Worm (Caenorhabditis elegans) whole organism, L1 larva: ENCODE measurements around the gene F54F2.9.

Source experiments
- C04F5.9 ChIP-seq: sonication (generic microtip); optimal IDR thresholded peaks from 2 replicates; lab custom pipeline; 2016; ENCODE audit warnings: missing genetic modification characterization, missing compliant biosample characterization
- C16A3.4 ChIP-seq: fragments of 150-350 bp; optimal IDR thresholded peaks from 2 replicates; lab custom pipeline; 2014; ENCODE audit warnings: missing biosample characterization, missing genetic modification characterization
- Y116A8C.19 ChIP-seq: sonication (generic microtip); optimal IDR thresholded peaks from 2 replicates; lab custom pipeline; 2016; ENCODE audit warnings: missing compliant biosample characterization, missing genetic modification characterization, borderline replicate concordance
- aha-1 ChIP-seq: fragments of 150-350 bp; optimal IDR thresholded peaks from 2 replicates; lab custom pipeline; 2014; ENCODE audit warnings: missing biosample characterization, missing genetic modification characterization
- alr-1 ChIP-seq: fragments of 200-800 bp; sonication (Bioruptor generic); optimal IDR thresholded peaks from 2 replicates; lab custom pipeline; 2018; ENCODE audit warnings: borderline replicate concordance, mild to moderate bottlenecking, missing genetic modification characterization, missing compliant biosample characterization
- aly-2 ChIP-seq: fragments of 150-350 bp; optimal IDR thresholded peaks from 2 replicates; lab custom pipeline; 2014; ENCODE audit warnings: missing biosample characterization, missing genetic modification characterization
- ceh-82 ChIP-seq, 3 experiments: fragments of 150-350 bp in 1 of 3; sonication (generic microtip) in 2 of 3; optimal IDR thresholded peaks; 2 replicates each; lab custom pipeline; 2014 to 2017; ENCODE audit warnings: missing biosample characterization in 3 of 3, missing genetic modification characterization in 3 of 3
- ceh-90 ChIP-seq: sonication (generic microtip); optimal IDR thresholded peaks from 2 replicates; lab custom pipeline; 2016; ENCODE audit warnings: missing genetic modification characterization, missing compliant biosample characterization
- dpl-1 ChIP-seq, 3 experiments: fragments of 150-350 bp in 2 of 3; sonication (generic microtip) in 1 of 3; optimal IDR thresholded peaks; 2 replicates each; lab custom pipeline; 2014 to 2017; ENCODE audit warnings: missing biosample characterization in 3 of 3, missing genetic modification characterization in 3 of 3, missing genetic modification reagents in 3 of 3
- dsc-1 ChIP-seq: sonication (generic microtip); optimal IDR thresholded peaks from 2 replicates; lab custom pipeline; 2016; ENCODE audit warnings: mild to moderate bottlenecking, missing genetic modification characterization, missing compliant biosample characterization
- egl-13 ChIP-seq: sonication (generic microtip); optimal IDR thresholded peaks from 2 replicates; lab custom pipeline; 2016; ENCODE audit warnings: missing genotype, missing genetic modification reagents, missing genetic modification characterization, missing compliant biosample characterization
- ets-5 ChIP-seq: fragments of 200-800 bp; sonication (Bioruptor generic); IDR thresholded peaks from 2 replicates; pipeline ENCODE4 v1.3.6; 2022; ENCODE audit warnings: missing genetic modification characterization, missing compliant biosample characterization
- fkh-10 ChIP-seq: sonication (generic microtip); optimal IDR thresholded peaks from 2 replicates; lab custom pipeline; 2017; ENCODE audit warnings: missing biosample characterization, missing genetic modification reagents, missing genetic modification characterization
- fkh-4 ChIP-seq: sonication (generic microtip); optimal IDR thresholded peaks from 2 replicates; lab custom pipeline; 2016; ENCODE audit warnings: missing compliant biosample characterization, missing genetic modification characterization, borderline replicate concordance
- fkh-8 ChIP-seq: sonication (generic microtip); optimal IDR thresholded peaks from 2 replicates; lab custom pipeline; 2016; ENCODE audit warnings: mild to moderate bottlenecking, missing genetic modification characterization, missing compliant biosample characterization
- grh-1 ChIP-seq: fragments of 200-800 bp; sonication (Bioruptor generic); IDR thresholded peaks from 2 replicates; pipeline ENCODE4 v1.3.6; 2022; ENCODE audit warnings: missing genetic modification reagents, missing genetic modification characterization, missing compliant biosample characterization
- hlh-17 ChIP-seq: fragments of 200-800 bp; sonication (Bioruptor generic); optimal IDR thresholded peaks from 2 replicates; lab custom pipeline; 2018; ENCODE audit warnings: missing genetic modification characterization, mild to moderate bottlenecking, missing compliant biosample characterization, moderate library complexity, borderline replicate concordance
- hlh-4 ChIP-seq: sonication (generic microtip); optimal IDR thresholded peaks from 2 replicates; lab custom pipeline; 2016; ENCODE audit warnings: mild to moderate bottlenecking, missing genetic modification characterization, missing compliant biosample characterization
- hpl-2 ChIP-seq: fragments of 150-350 bp; optimal IDR thresholded peaks from 2 replicates; lab custom pipeline; 2014; ENCODE audit warnings: missing biosample characterization, missing genetic modification reagents, missing genetic modification characterization
- irx-1 ChIP-seq: sonication (generic microtip); optimal IDR thresholded peaks from 2 replicates; lab custom pipeline; 2016; ENCODE audit warnings: missing genetic modification characterization, missing compliant biosample characterization
- isw-1 ChIP-seq: fragments of 200-800 bp; sonication (Bioruptor generic); IDR thresholded peaks from 2 replicates; pipeline ENCODE4 v1.3.6; 2022; ENCODE audit warnings: missing genetic modification characterization, missing compliant biosample characterization
- lin-13 ChIP-seq: fragments of 150-350 bp; optimal IDR thresholded peaks from 2 replicates; lab custom pipeline; 2014; ENCODE audit warnings: missing biosample characterization, missing genetic modification reagents, missing genetic modification characterization
- lin-14 ChIP-seq: fragments of 200-800 bp; sonication (Bioruptor generic); optimal IDR thresholded peaks from 2 replicates; lab custom pipeline; 2018; ENCODE audit warnings: mild to moderate bottlenecking, missing genetic modification characterization, moderate library complexity, missing compliant biosample characterization
- lin-35 ChIP-seq, 2 experiments: fragments of 150-350 bp; optimal IDR thresholded peaks; 2 replicates each; lab custom pipeline; 2014; ENCODE audit warnings: missing biosample characterization in 2 of 2, missing genetic modification characterization in 2 of 2, missing genetic modification reagents in 2 of 2
- lir-3 ChIP-seq: sonication (generic microtip); optimal IDR thresholded peaks from 2 replicates; lab custom pipeline; 2016; ENCODE audit warnings: mild to moderate bottlenecking, missing genetic modification characterization, moderate library complexity, missing compliant biosample characterization; ENCODE audit not compliant: poor library complexity
- lsy-2 ChIP-seq, 2 experiments: fragments of 150-350 bp; optimal IDR thresholded peaks; 2 replicates each; lab custom pipeline; 2014; ENCODE audit warnings: missing biosample characterization in 2 of 2, missing genetic modification characterization in 2 of 2
- mab-9 ChIP-seq: fragments of 200-800 bp; sonication (Bioruptor generic); IDR thresholded peaks from 2 replicates; pipeline ENCODE4 v1.3.6; 2022; ENCODE audit warnings: missing genetic modification reagents, missing genetic modification characterization, missing compliant biosample characterization
- mep-1 ChIP-seq: fragments of 150-350 bp; optimal IDR thresholded peaks from 2 replicates; lab custom pipeline; 2014; ENCODE audit warnings: missing biosample characterization, missing genetic modification characterization
- nhr-11 ChIP-seq: fragments of 150-350 bp; optimal IDR thresholded peaks from 2 replicates; lab custom pipeline; 2014; ENCODE audit warnings: missing biosample characterization, missing genetic modification characterization
- nhr-12 ChIP-seq: sonication (generic microtip); optimal IDR thresholded peaks from 2 replicates; lab custom pipeline; 2017; ENCODE audit warnings: missing biosample characterization, missing genetic modification characterization
- nhr-237 ChIP-seq: fragments of 150-350 bp; optimal IDR thresholded peaks from 2 replicates; lab custom pipeline; 2014; ENCODE audit warnings: missing biosample characterization, missing genetic modification characterization
- nhr-28 ChIP-seq: fragments of 150-350 bp; optimal IDR thresholded peaks from 2 replicates; lab custom pipeline; 2014; ENCODE audit warnings: missing biosample characterization, missing genetic modification characterization
- nhr-76 ChIP-seq: sonication (generic microtip); optimal IDR thresholded peaks from 2 replicates; lab custom pipeline; 2017; ENCODE audit warnings: missing biosample characterization, missing genetic modification characterization
- nhr-77 ChIP-seq: fragments of 150-350 bp; optimal IDR thresholded peaks from 2 replicates; lab custom pipeline; 2014; ENCODE audit warnings: missing biosample characterization, missing genetic modification characterization
- nhr-90 ChIP-seq: sonication (generic microtip); optimal IDR thresholded peaks from 2 replicates; lab custom pipeline; 2016; ENCODE audit warnings: mild to moderate bottlenecking, missing genetic modification characterization, missing compliant biosample characterization; ENCODE audit not compliant: poor library complexity
- pag-3 ChIP-seq: sonication (generic microtip); optimal IDR thresholded peaks from 2 replicates; lab custom pipeline; 2017; ENCODE audit warnings: missing genetic modification characterization, mild to moderate bottlenecking, missing compliant biosample characterization, antibody characterized with exemption, borderline replicate concordance; ENCODE audit not compliant: insufficient read depth
- pqm-1 ChIP-seq: sonication (generic microtip); optimal IDR thresholded peaks from 3 replicates; lab custom pipeline; 2017; ENCODE audit warnings: missing biosample characterization, missing genetic modification characterization
- rnt-1 ChIP-seq: sonication (generic microtip); optimal IDR thresholded peaks from 2 replicates; lab custom pipeline; 2016; ENCODE audit warnings: mild to moderate bottlenecking, missing genetic modification characterization, moderate library complexity, missing compliant biosample characterization
- skn-1 ChIP-seq: fragments of 150-350 bp; optimal IDR thresholded peaks from 2 replicates; lab custom pipeline; 2014; ENCODE audit warnings: missing biosample characterization, missing genetic modification characterization
- snpc-4 ChIP-seq: fragments of 150-350 bp; optimal IDR thresholded peaks from 2 replicates; lab custom pipeline; 2014; ENCODE audit warnings: missing biosample characterization, missing genetic modification characterization
- snu-23 ChIP-seq: sonication (generic microtip); optimal IDR thresholded peaks from 2 replicates; lab custom pipeline; 2016; ENCODE audit warnings: missing genetic modification characterization, missing compliant biosample characterization
- sox-4 ChIP-seq: sonication (generic microtip); optimal IDR thresholded peaks from 2 replicates; lab custom pipeline; 2016; ENCODE audit warnings: missing genetic modification characterization, missing compliant biosample characterization
- sup-37 ChIP-seq: fragments of 200-800 bp; sonication (Bioruptor generic); optimal IDR thresholded peaks from 2 replicates; lab custom pipeline; 2018; ENCODE audit warnings: mild to moderate bottlenecking, missing genetic modification characterization, missing compliant biosample characterization
- tlp-1 ChIP-seq: fragments of 150-350 bp; optimal IDR thresholded peaks from 2 replicates; lab custom pipeline; 2014; ENCODE audit warnings: missing biosample characterization, missing genetic modification characterization
- unc-130 ChIP-seq: fragments of 150-350 bp; optimal IDR thresholded peaks from 2 replicates; lab custom pipeline; 2017; ENCODE audit warnings: missing biosample characterization, missing genetic modification characterization, inconsistent platforms
- unc-30 ChIP-seq: sonication (generic microtip); optimal IDR thresholded peaks from 2 replicates; lab custom pipeline; 2017; ENCODE audit warnings: missing biosample characterization, missing genetic modification characterization
- unc-86 ChIP-seq: sonication (generic microtip); optimal IDR thresholded peaks from 2 replicates; lab custom pipeline; 2016; ENCODE audit warnings: missing genetic modification characterization, missing compliant biosample characterization
- xbp-1 ChIP-seq: sonication (generic microtip); optimal IDR thresholded peaks from 2 replicates; lab custom pipeline; 2016; ENCODE audit warnings: missing genetic modification characterization, missing compliant biosample characterization
- zip-4 ChIP-seq: fragments of 200-800 bp; sonication (Bioruptor generic); optimal IDR thresholded peaks from 2 replicates; lab custom pipeline; 2018; ENCODE audit warnings: mild to moderate bottlenecking, missing genetic modification characterization, moderate library complexity, missing compliant biosample characterization
- ztf-4 ChIP-seq: fragments of 150-350 bp; optimal IDR thresholded peaks from 2 replicates; lab custom pipeline; 2014; ENCODE audit warnings: missing biosample characterization, missing genetic modification characterization

F54F2.9 gene

ce11 chrIII:8801864-8802818 lies 24.9 kb downstream of the F54F2.9 start (continued):
- peak; percentile 24 for TF ChIP-seq pqm-1 (tag; lab: Kevin White, UChicago)
- peak; percentile 93 for TF ChIP-seq fkh-10
- no peak for TF ChIP-seq hlh-17 (GFP tag; lab: Kevin White, UChicago)
- TF ChIP-seq hpl-2 (GFP tag; lab: Kevin White, UChicago), result peak; percentile 92
- peak; percentile 91 for TF ChIP-seq rnt-1 (tag; lab: Kevin White, UChicago)
- peak; percentile 80 for TF ChIP-seq fkh-4
- peak; percentile 95 for TF ChIP-seq nhr-90 (tag; lab: Kevin White, UChicago)
- TF ChIP-seq irx-1, result peak; percentile 94
- peak; percentile 96 for TF ChIP-seq nhr-77 (tag; lab: Kevin White, UChicago)
- TF ChIP-seq lin-14 (GFP tag; lab: Kevin White, UChicago), result peak; percentile 99
- peak; percentile 92 for TF ChIP-seq aha-1 (tag; lab: Kevin White, UChicago)
- peak; percentile 71 for TF ChIP-seq zip-4 (GFP tag; lab: Kevin White, UChicago)
- no peak for TF ChIP-seq alr-1
- peak; percentile 91 for TF ChIP-seq C16A3.4
- no peak for TF ChIP-seq unc-30
- no peak for TF ChIP-seq Y116A8C.19
- TF ChIP-seq mab-9 (GFP tag; lab: Robert Waterston, UW), result peak; percentile 51
- TF ChIP-seq dsc-1 (tag; lab: Kevin White, UChicago), result peak; percentile 96
- peak; percentile 77 for TF ChIP-seq unc-130 (tag; lab: Kevin White, UChicago)
- TF ChIP-seq hlh-4 (tag; lab: Kevin White, UChicago), result no peak
- peak; percentile 68 to 72 (median 70) for TF ChIP-seq dpl-1 (GFP tag; optimal IDR thresholded peaks at IDR 0.05; lab: Kevin White, UChicago)
- peak; percentile 81 for TF ChIP-seq lir-3 (tag; lab: Kevin White, UChicago)
- peak; percentile 93 for TF ChIP-seq xbp-1 (tag; lab: Kevin White, UChicago)
- TF ChIP-seq ceh-90, result no peak
- TF ChIP-seq egl-13 (tag; lab: Kevin White, UChicago), result peak; percentile 84
- TF ChIP-seq lin-35 (GFP tag; optimal IDR thresholded peaks at IDR 0.05; lab: Kevin White, UChicago), result peak; percentile 72 to 91
- TF ChIP-seq tlp-1 (tag; lab: Kevin White, UChicago), result no peak
- TF ChIP-seq fkh-8 (tag; lab: Kevin White, UChicago), result peak; percentile 96
- TF ChIP-seq nhr-12 (tag; lab: Kevin White, UChicago), result peak; percentile 47
- peak; percentile 69 to 96 (median 96) for TF ChIP-seq ceh-82 (tag; optimal IDR thresholded peaks at IDR 0.05; lab: Kevin White, UChicago)
- TF ChIP-seq ets-5 (GFP tag; lab: Robert Waterston, UW), result no peak
- peak; percentile 81 for TF ChIP-seq nhr-237 (tag; lab: Kevin White, UChicago)
- TF ChIP-seq mep-1 (tag; lab: Kevin White, UChicago), result peak; percentile 98
- peak; percentile 82 for TF ChIP-seq isw-1 (GFP tag; lab: Robert Waterston, UW)
- peak; percentile 91 for TF ChIP-seq skn-1 (tag; lab: Kevin White, UChicago)
- TF ChIP-seq lin-13 (GFP tag; lab: Kevin White, UChicago), result peak; percentile 95
- peak; percentile 65 for TF ChIP-seq C04F5.9
- TF ChIP-seq pag-3 (tag; lab: Kevin White, UChicago), result no peak
- peak; percentile 96 for TF ChIP-seq ztf-4 (tag; lab: Kevin White, UChicago)
- peak; percentile 93 to 96 for TF ChIP-seq lsy-2 (tag; optimal IDR thresholded peaks at IDR 0.05; lab: Kevin White, UChicago)
- TF ChIP-seq unc-86 (tag; lab: Kevin White, UChicago), result peak; percentile 94
- TF ChIP-seq snpc-4 (tag; lab: Kevin White, UChicago), result peak; percentile 78
- peak; percentile 55 for TF ChIP-seq aly-2 (tag; lab: Kevin White, UChicago)
- TF ChIP-seq snu-23 (GFP tag; lab: Kevin White, UChicago), result peak; percentile 96
- peak; percentile 76 for TF ChIP-seq nhr-28
- peak; percentile 87 for TF ChIP-seq sup-37 (GFP tag; lab: Kevin White, UChicago)
- TF ChIP-seq grh-1 (GFP tag; lab: Robert Waterston, UW), result peak; percentile 82
- TF ChIP-seq nhr-76 (tag; lab: Kevin White, UChicago), result peak; percentile 47
- peak; percentile 56 for TF ChIP-seq sox-4 (tag; lab: Kevin White, UChicago)
- TF ChIP-seq nhr-11 (tag; lab: Kevin White, UChicago), result peak; percentile 95
